Worm (Caenorhabditis elegans) whole organism, late embryonic: ENCODE data around the gene T27E7.5.

Experiments used
- C08G9.2 ChIP-seq: sonication (generic microtip); optimal IDR thresholded peaks from 2 replicates; lab custom pipeline; 2016; ENCODE audit warnings: mild to moderate bottlenecking, missing genetic modification characterization, moderate library complexity, missing compliant biosample characterization
- K09A11.1 ChIP-seq: sonication (generic microtip); optimal IDR thresholded peaks from 2 replicates; lab custom pipeline; 2017; ENCODE audit warnings: antibody characterized with exemption, mild to moderate bottlenecking, missing genetic modification characterization, missing compliant biosample characterization; ENCODE audit not compliant: insufficient read depth
- T23F11.4 ChIP-seq: fragments of 200-800 bp; sonication (Bioruptor generic); optimal IDR thresholded peaks from 2 replicates; lab custom pipeline; 2018; ENCODE audit warnings: mild to moderate bottlenecking, missing genetic modification characterization, missing compliant biosample characterization
- ama-1 ChIP-seq: fragments of 150-350 bp; optimal IDR thresholded peaks from 2 replicates; lab custom pipeline; 2014
- ceh-19 ChIP-seq: fragments of 200-800 bp; sonication (Bioruptor generic); optimal IDR thresholded peaks from 2 replicates; lab custom pipeline; 2018; ENCODE audit warnings: mild to moderate bottlenecking, missing genetic modification characterization, missing compliant biosample characterization
- ceh-24 ChIP-seq: sonication (generic microtip); optimal IDR thresholded peaks from 2 replicates; lab custom pipeline; 2016; ENCODE audit warnings: mild to moderate bottlenecking, missing genetic modification characterization, missing compliant biosample characterization
- ceh-31 ChIP-seq: sonication (generic microtip); optimal IDR thresholded peaks from 2 replicates; lab custom pipeline; 2016; ENCODE audit warnings: missing genetic modification characterization, missing compliant biosample characterization
- ceh-34 ChIP-seq: sonication (generic microtip); optimal IDR thresholded peaks from 2 replicates; lab custom pipeline; 2016; ENCODE audit warnings: mild to moderate bottlenecking, missing genetic modification characterization, missing compliant biosample characterization
- ceh-45 ChIP-seq: fragments of 200-800 bp; sonication (Bioruptor generic); IDR thresholded peaks from 2 replicates; pipeline ENCODE4 v1.3.6; 2022; ENCODE audit warnings: missing genetic modification reagents, missing genetic modification characterization, missing compliant biosample characterization
- che-1 ChIP-seq: sonication (generic microtip); optimal IDR thresholded peaks from 2 replicates; lab custom pipeline; 2016; ENCODE audit warnings: mild to moderate bottlenecking, missing genetic modification characterization, missing compliant biosample characterization
- dve-1 ChIP-seq: sonication (generic microtip); optimal IDR thresholded peaks from 2 replicates; lab custom pipeline; 2017; ENCODE audit warnings: antibody characterized with exemption, mild to moderate bottlenecking, missing genetic modification characterization, missing compliant biosample characterization
- elt-2 ChIP-seq: sonication (generic microtip); optimal IDR thresholded peaks from 2 replicates; lab custom pipeline; 2016; ENCODE audit warnings: missing genetic modification reagents, missing genetic modification characterization, missing compliant biosample characterization
- fax-1 ChIP-seq: sonication (generic microtip); optimal IDR thresholded peaks from 2 replicates; lab custom pipeline; 2016; ENCODE audit warnings: missing genotype, missing genetic modification characterization, missing compliant biosample characterization
- fkh-10 ChIP-seq: fragments of 150-350 bp; optimal IDR thresholded peaks from 2 replicates; lab custom pipeline; 2014; ENCODE audit warnings: missing biosample characterization, missing genetic modification reagents, missing genetic modification characterization
- gmeb-2 ChIP-seq: sonication (generic microtip); optimal IDR thresholded peaks from 2 replicates; lab custom pipeline; 2016; ENCODE audit warnings: missing genetic modification characterization, inconsistent platforms, missing compliant biosample characterization
- lim-6 ChIP-seq: sonication (generic microtip); optimal IDR thresholded peaks from 2 replicates; lab custom pipeline; 2016; ENCODE audit warnings: missing genetic modification characterization, missing compliant biosample characterization
- madf-2 ChIP-seq: sonication (generic microtip); optimal IDR thresholded peaks from 2 replicates; lab custom pipeline; 2017; ENCODE audit warnings: missing genetic modification characterization, missing compliant biosample characterization
- mec-3 ChIP-seq: sonication (generic microtip); optimal IDR thresholded peaks from 2 replicates; lab custom pipeline; 2016; ENCODE audit warnings: borderline replicate concordance, missing genetic modification characterization, missing compliant biosample characterization
- nfya-1 ChIP-seq: sonication (generic microtip); optimal IDR thresholded peaks from 2 replicates; lab custom pipeline; 2017; ENCODE audit warnings: missing genetic modification characterization, mild to moderate bottlenecking, missing compliant biosample characterization, antibody characterized with exemption, moderate library complexity
- odd-2 ChIP-seq: sonication (generic microtip); optimal IDR thresholded peaks from 2 replicates; lab custom pipeline; 2017; ENCODE audit warnings: antibody characterized with exemption, mild to moderate bottlenecking, missing genetic modification characterization, missing compliant biosample characterization
- pag-3 ChIP-seq: sonication (generic microtip); optimal IDR thresholded peaks from 2 replicates; lab custom pipeline; 2016; ENCODE audit warnings: missing compliant biosample characterization, missing genetic modification characterization, borderline replicate concordance
- pha-2 ChIP-seq: sonication (generic microtip); optimal IDR thresholded peaks from 2 replicates; lab custom pipeline; 2017; ENCODE audit warnings: mild to moderate bottlenecking, missing genetic modification characterization, missing compliant biosample characterization
- pha-4 ChIP-seq: fragments of 150-350 bp; optimal IDR thresholded peaks from 2 replicates; lab custom pipeline; 2018; ENCODE audit warnings: missing biosample characterization, missing genetic modification reagents, missing genetic modification characterization
- pqm-1 ChIP-seq: sonication (generic microtip); optimal IDR thresholded peaks from 2 replicates; lab custom pipeline; 2016; ENCODE audit warnings: missing genetic modification characterization, missing compliant biosample characterization
- pros-1 ChIP-seq: fragments of 150-350 bp; optimal IDR thresholded peaks from 2 replicates; lab custom pipeline; 2014; ENCODE audit warnings: missing biosample characterization, missing genetic modification reagents, missing genetic modification characterization
- syd-9 ChIP-seq: sonication (generic microtip); optimal IDR thresholded peaks from 2 replicates; lab custom pipeline; 2016; ENCODE audit warnings: mild to moderate bottlenecking, missing genetic modification characterization, moderate library complexity, missing compliant biosample characterization
- tbx-2 ChIP-seq: sonication (generic microtip); optimal IDR thresholded peaks from 2 replicates; lab custom pipeline; 2016; ENCODE audit warnings: missing genetic modification characterization, missing compliant biosample characterization
- ttx-3 ChIP-seq: sonication (generic microtip); optimal IDR thresholded peaks from 2 replicates; lab custom pipeline; 2016; ENCODE audit warnings: missing genetic modification reagents, missing genetic modification characterization, missing compliant biosample characterization
- unc-42 ChIP-seq: sonication (generic microtip); optimal IDR thresholded peaks from 2 replicates; lab custom pipeline; 2016; ENCODE audit warnings: missing genotype, missing genetic modification characterization, missing compliant biosample characterization
- unc-55 ChIP-seq: sonication (generic microtip); optimal IDR thresholded peaks from 2 replicates; lab custom pipeline; 2017; ENCODE audit warnings: missing biosample characterization, missing genetic modification reagents, missing genetic modification characterization
- ztf-16 ChIP-seq: sonication (generic microtip); optimal IDR thresholded peaks from 2 replicates; lab custom pipeline; 2017; ENCODE audit warnings: missing genetic modification characterization, missing compliant biosample characterization

The T27E7.5 gene

ce11 chrIV:14562649-14563268 is 25.8 kb downstream of the T27E7.5 start:
- TF ChIP-seq mec-3 (tag; lab: Kevin White, UChicago) (no peak), elt-2 (tag; lab: Kevin White, UChicago) (peak; percentile 19), pros-1 (no peak), dve-1 (tag; lab: Kevin White, UChicago) (no peak), unc-42 (tag; lab: Kevin White, UChicago) (no peak), pag-3 (tag; lab: Kevin White, UChicago) (no peak), T23F11.4 (GFP tag; lab: Kevin White, UChicago) (no peak)

- TF ChIP-seq fkh-10 (GFP tag; lab: Kevin White, UChicago) (no peak), che-1 (tag; lab: Kevin White, UChicago) (no peak), pha-4 (tag; lab: Kevin White, UChicago) (no peak), T23F11.4 (GFP tag; lab: Kevin White, UChicago) (no peak), pha-2 (tag; lab: Kevin White, UChicago) (no peak)
These were observed 28.1 kb downstream of the T27E7.5 start, which contains the start of gene Y57G11B.2 for ce11 chrIV:14565062-14565461. Y57G11B.2 (plus strand) TSS chrIV:14565362.

ce11 chrIV:14571626-14572025 is 34.7 kb downstream of the T27E7.5 start:
- no peak for TF ChIP-seq pha-4 (tag; lab: Kevin White, UChicago)
- TF ChIP-seq ama-1 (lab: Kevin White, UChicago) = no peak
- no peak for TF ChIP-seq pros-1
- no peak for TF ChIP-seq unc-42 (tag; lab: Kevin White, UChicago)
- no peak for TF ChIP-seq ztf-16
- TF ChIP-seq ttx-3 (tag; lab: Kevin White, UChicago) = no peak
- no peak for TF ChIP-seq ceh-34 (tag; lab: Kevin White, UChicago)
- no peak for TF ChIP-seq madf-2 (tag; lab: Kevin White, UChicago)
- TF ChIP-seq elt-2 (tag; lab: Kevin White, UChicago) = no peak
- no peak for TF ChIP-seq gmeb-2 (tag; lab: Kevin White, UChicago)
- TF ChIP-seq tbx-2 = no peak
- TF ChIP-seq pqm-1 = no peak
- no peak for TF ChIP-seq ceh-24 (tag; lab: Kevin White, UChicago)
- no peak for TF ChIP-seq syd-9 (tag; lab: Kevin White, UChicago)
- TF ChIP-seq, all 69 proteins: peak for 0

ce11 chrIV:14572607-14573006 is 35.6 kb downstream of the T27E7.5 start, which contains the start of gene glb-34:
glb-34 (minus strand) TSS chrIV:14572707.
- no peak for TF ChIP-seq K09A11.1 (tag; lab: Kevin White, UChicago)
- no peak for TF ChIP-seq ceh-24 (tag; lab: Kevin White, UChicago)
- no peak for TF ChIP-seq gmeb-2 (tag; lab: Kevin White, UChicago)
- no peak for TF ChIP-seq odd-2 (tag; lab: Kevin White, UChicago)

- no peak for TF ChIP-seq madf-2 (tag; lab: Kevin White, UChicago)
- TF ChIP-seq nfya-1 (tag; lab: Kevin White, UChicago) = peak; percentile 85
These were observed 36.1 kb downstream of the T27E7.5 start for ce11 chrIV:14573068-14573467.

ce11 chrIV:14574282-14574869 is 37.4 kb downstream of the T27E7.5 start, which contains the start of the genes Y57G11B.3 and Y57G11B.5:
Y57G11B.3 (minus strand) TSS chrIV:14574382.
Y57G11B.5 (plus strand) TSS chrIV:14574819.
- TF ChIP-seq lim-6 (tag; lab: Kevin White, UChicago) (no peak), ceh-34 (tag; lab: Kevin White, UChicago) (no peak), elt-2 (tag; lab: Kevin White, UChicago) (no peak), gmeb-2 (tag; lab: Kevin White, UChicago) (no peak), pag-3 (tag; lab: Kevin White, UChicago) (no peak), ceh-45 (GFP tag; lab: Robert Waterston, UW) (no peak), C08G9.2 (no peak), unc-55 (GFP tag; lab: Kevin White, UChicago) (no peak), ceh-31 (tag; lab: Kevin White, UChicago) (no peak), ceh-19 (GFP tag; lab: Kevin White, UChicago) (no peak), fax-1 (tag; lab: Kevin White, UChicago) (no peak)
- TF ChIP-seq, all 69 proteins: peak for 0
